Fruit fly (Drosophila melanogaster): ENCODE data around the gene CG7342.

- TF ChIP-seq CG34406 (GFP tag; optimal IDR thresholded peaks at IDR 0.05) (no peak), svp (GFP tag) (no peak), salr (GFP tag; optimal IDR thresholded peaks at IDR 0.05) (no peak), Eip78C (GFP tag) (no peak), dac (GFP tag; optimal IDR thresholded peaks at IDR 0.05) (no peak), CG6854 (GFP tag; optimal IDR thresholded peaks at IDR 0.05) (no peak), Blimp-1 (GFP tag; optimal IDR thresholded peaks at IDR 0.05) (no peak), eg (GFP tag; IDR thresholded peaks at IDR 0.05) (no peak), fd59A (GFP tag; optimal IDR thresholded peaks at IDR 0.05) (no peak), topi (GFP tag; optimal IDR thresholded peaks at IDR 0.05) (no peak)
These were observed 2.8 kb upstream of the CG7342 start, which contains the start of gene CG7333 for dm6 chr3R:19600335-19600734.

Measured in whole organism, prepupa.